Fruit fly (Drosophila melanogaster): Measurements from ENCODE around the gene CG42359.

Gene CG42359

dm6 chr3R:19187717-19188149, 25.6 kb upstream of the CG42359 start (continued):
- TF ChIP-seq CG3163 (GFP tag; optimal IDR thresholded peaks at IDR 0.05) (no peak), Mes4 (GFP tag; optimal IDR thresholded peaks at IDR 0.05) (no peak), CG8281 (tag; optimal IDR thresholded peaks at IDR 0.05) (no peak), CG17385 (GFP tag; optimal IDR thresholded peaks at IDR 0.05) (peak; percentile 13), Lpt (GFP tag; optimal IDR thresholded peaks at IDR 0.05) (no peak), tgo (GFP tag; IDR thresholded peaks at IDR 0.05) (no peak), CG4617 (GFP tag; optimal IDR thresholded peaks at IDR 0.05; ENCODE audit: borderline replicate concordance) (no peak), CG7271 (tag; optimal IDR thresholded peaks at IDR 0.05) (no peak), Doc3 (GFP tag; IDR thresholded peaks at IDR 0.05; ENCODE audit: partially characterized antibody) (no peak), Ada2b (GFP tag; IDR thresholded peaks at IDR 0.05) (peak; percentile 25; the same call in 1 of the 2 replicates), cato (GFP tag; optimal IDR thresholded peaks at IDR 0.05; ENCODE audit: borderline replicate concordance) (no peak), CG11560 (tag; IDR thresholded peaks at IDR 0.05) (no peak), CG8359 (GFP tag; optimal IDR thresholded peaks at IDR 0.05; ENCODE audit: borderline replicate concordance) (no peak), Hr51 (GFP tag; optimal IDR thresholded peaks at IDR 0.05) (peak in 1 of 2 experiments; percentile 65), PHDP (tag; optimal IDR thresholded peaks at IDR 0.05) (peak; percentile 26), CG6272 (GFP tag; IDR thresholded peaks at IDR 0.05) (no peak), ro (GFP tag; IDR thresholded peaks at IDR 0.05) (no peak), CG12219 (GFP tag; optimal IDR thresholded peaks at IDR 0.05) (no peak), fd96Cb (tag; optimal IDR thresholded peaks at IDR 0.05) (no peak), CG2120 (GFP tag; optimal IDR thresholded peaks at IDR 0.05) (no peak), CG10565 (GFP tag; optimal IDR thresholded peaks at IDR 0.05) (no peak), Nf-YC (tag; optimal IDR thresholded peaks at IDR 0.05) (peak; percentile 55), fd3F (GFP tag; optimal IDR thresholded peaks at IDR 0.05) (peak; percentile 22), croc (GFP tag; conservative IDR thresholded peaks at IDR 0.05) (no peak), CG9876 (GFP tag; optimal IDR thresholded peaks at IDR 0.05) (no peak), bcd (GFP tag; optimal IDR thresholded peaks at IDR 0.05) (no peak), CG4820 (GFP tag; optimal IDR thresholded peaks at IDR 0.05) (no peak), ttk (GFP tag; IDR thresholded peaks at IDR 0.05) (no peak), NfI (GFP tag; optimal IDR thresholded peaks at IDR 0.05) (peak; percentile 30), dan (GFP tag; IDR thresholded peaks at IDR 0.05) (no peak), lilli (GFP tag; optimal IDR thresholded peaks at IDR 0.05) (peak; percentile 1), crc (GFP tag; optimal IDR thresholded peaks at IDR 0.05) (no peak), otp (GFP tag; IDR thresholded peaks at IDR 0.05) (no peak), aop (GFP tag; IDR thresholded peaks at IDR 0.05) (no peak), Ptx1 (GFP tag; IDR thresholded peaks at IDR 0.05) (no peak), inv (GFP tag; IDR thresholded peaks at IDR 0.05; ENCODE audit: partially characterized antibody) (no peak), ash1 (GFP tag; optimal IDR thresholded peaks at IDR 0.05) (no peak), gcm (GFP tag; optimal IDR thresholded peaks at IDR 0.05) (no peak), odd (GFP tag; optimal IDR thresholded peaks at IDR 0.05) (no peak), usp (GFP tag; optimal IDR thresholded peaks at IDR 0.05) (no peak), CG3281 (GFP tag; optimal IDR thresholded peaks at IDR 0.05) (no peak), Lim3 (GFP tag; IDR thresholded peaks at IDR 0.05) (no peak), CG10462 (GFP tag; optimal IDR thresholded peaks at IDR 0.05) (no peak), CG30020 (tag; optimal IDR thresholded peaks at IDR 0.05) (no peak), row (GFP tag; IDR thresholded peaks at IDR 0.05) (peak; percentile 68), fru (optimal IDR thresholded peaks at IDR 0.05) (no peak), CoRest (tag; optimal IDR thresholded peaks at IDR 0.05) (peak; percentile 48), pum (GFP tag; optimal IDR thresholded peaks at IDR 0.05) (no peak), CG10366 (GFP tag; IDR thresholded peaks at IDR 0.05) (no peak), CG4328 (GFP tag; optimal IDR thresholded peaks at IDR 0.05) (no peak), CG11695 (GFP tag; IDR thresholded peaks at IDR 0.05) (0 out of 3 replicates have a peak, but pooled peaks have one; percentile 23), CG8388 (GFP tag; optimal IDR thresholded peaks at IDR 0.05) (no peak)
